Worm (Caenorhabditis elegans) whole organism, late embryonic: ENCODE data around the gene ugt-42.

Experiments
- C08G9.2 ChIP-seq: sonication (generic microtip); optimal IDR thresholded peaks from 2 replicates; lab custom pipeline; 2016; ENCODE audit warnings: mild to moderate bottlenecking, missing genetic modification characterization, moderate library complexity, missing compliant biosample characterization
- T23F11.4 ChIP-seq: fragments of 200-800 bp; sonication (Bioruptor generic); optimal IDR thresholded peaks from 2 replicates; lab custom pipeline; 2018; ENCODE audit warnings: mild to moderate bottlenecking, missing genetic modification characterization, missing compliant biosample characterization
- Y22D7AL.16 ChIP-seq: sonication (generic microtip); optimal IDR thresholded peaks from 2 replicates; lab custom pipeline; 2016; ENCODE audit warnings: missing genetic modification characterization, missing compliant biosample characterization
- ama-1 ChIP-seq: fragments of 150-350 bp; optimal IDR thresholded peaks from 2 replicates; lab custom pipeline; 2014
- ceh-2 ChIP-seq: sonication (generic microtip); optimal IDR thresholded peaks from 2 replicates; lab custom pipeline; 2016; ENCODE audit warnings: missing genotype, missing genetic modification characterization, missing compliant biosample characterization
- ceh-22 ChIP-seq: sonication (generic microtip); optimal IDR thresholded peaks from 2 replicates; lab custom pipeline; 2017; ENCODE audit warnings: missing biosample characterization, missing genetic modification characterization
- ceh-31 ChIP-seq: sonication (generic microtip); optimal IDR thresholded peaks from 2 replicates; lab custom pipeline; 2016; ENCODE audit warnings: missing genetic modification characterization, missing compliant biosample characterization
- ceh-45 ChIP-seq: fragments of 200-800 bp; sonication (Bioruptor generic); IDR thresholded peaks from 2 replicates; pipeline ENCODE4 v1.3.6; 2022; ENCODE audit warnings: missing genetic modification reagents, missing genetic modification characterization, missing compliant biosample characterization
- dmd-4 ChIP-seq: sonication (generic microtip); optimal IDR thresholded peaks from 2 replicates; lab custom pipeline; 2016; ENCODE audit warnings: borderline replicate concordance, missing genetic modification characterization, missing compliant biosample characterization
- elt-2 ChIP-seq: sonication (generic microtip); optimal IDR thresholded peaks from 2 replicates; lab custom pipeline; 2016; ENCODE audit warnings: missing genetic modification reagents, missing genetic modification characterization, missing compliant biosample characterization
- elt-4 ChIP-seq: sonication (generic microtip); optimal IDR thresholded peaks from 2 replicates; lab custom pipeline; 2016; ENCODE audit warnings: missing genetic modification characterization, missing compliant biosample characterization
- ets-4 ChIP-seq: sonication (generic microtip); optimal IDR thresholded peaks from 2 replicates; lab custom pipeline; 2016; ENCODE audit warnings: missing genetic modification characterization, missing compliant biosample characterization
- fkh-6 ChIP-seq: sonication (generic microtip); optimal IDR thresholded peaks from 2 replicates; lab custom pipeline; 2016; ENCODE audit warnings: missing genetic modification characterization, missing compliant biosample characterization
- gmeb-2 ChIP-seq: sonication (generic microtip); optimal IDR thresholded peaks from 2 replicates; lab custom pipeline; 2016; ENCODE audit warnings: missing genetic modification characterization, inconsistent platforms, missing compliant biosample characterization
- hlh-13 ChIP-seq: fragments of 200-800 bp; sonication (Bioruptor generic); optimal IDR thresholded peaks from 2 replicates; lab custom pipeline; 2018; ENCODE audit warnings: mild to moderate bottlenecking, missing genetic modification characterization, missing compliant biosample characterization
- hlh-30 ChIP-seq: sonication (generic microtip); optimal IDR thresholded peaks from 2 replicates; lab custom pipeline; 2017; ENCODE audit warnings: antibody characterized with exemption, missing genetic modification characterization, missing compliant biosample characterization; ENCODE audit not compliant: insufficient read depth
- hlh-6 ChIP-seq: sonication (generic microtip); optimal IDR thresholded peaks from 2 replicates; lab custom pipeline; 2016; ENCODE audit warnings: missing genotype, missing genetic modification characterization, missing compliant biosample characterization
- hlh-8 ChIP-seq: sonication (generic microtip); optimal IDR thresholded peaks from 2 replicates; lab custom pipeline; 2016; ENCODE audit warnings: missing genotype, missing genetic modification characterization, missing compliant biosample characterization
- lim-6 ChIP-seq: sonication (generic microtip); optimal IDR thresholded peaks from 2 replicates; lab custom pipeline; 2016; ENCODE audit warnings: missing genetic modification characterization, missing compliant biosample characterization
- lin-11 ChIP-seq: fragments of 200-800 bp; sonication (Bioruptor generic); optimal IDR thresholded peaks from 2 replicates; lab custom pipeline; 2018; ENCODE audit warnings: mild to moderate bottlenecking, missing genetic modification characterization, missing compliant biosample characterization
- mec-3 ChIP-seq: sonication (generic microtip); optimal IDR thresholded peaks from 2 replicates; lab custom pipeline; 2016; ENCODE audit warnings: borderline replicate concordance, missing genetic modification characterization, missing compliant biosample characterization
- nfya-1 ChIP-seq: sonication (generic microtip); optimal IDR thresholded peaks from 2 replicates; lab custom pipeline; 2017; ENCODE audit warnings: missing genetic modification characterization, mild to moderate bottlenecking, missing compliant biosample characterization, antibody characterized with exemption, moderate library complexity
- nhr-232 ChIP-seq: sonication (generic microtip); optimal IDR thresholded peaks from 2 replicates; lab custom pipeline; 2016; ENCODE audit warnings: missing genetic modification characterization, missing compliant biosample characterization
- pax-1 ChIP-seq: fragments of 150-350 bp; optimal IDR thresholded peaks from 2 replicates; lab custom pipeline; 2014; ENCODE audit warnings: missing biosample characterization, missing genetic modification characterization
- pqm-1 ChIP-seq: sonication (generic microtip); optimal IDR thresholded peaks from 2 replicates; lab custom pipeline; 2016; ENCODE audit warnings: missing genetic modification characterization, missing compliant biosample characterization
- pros-1 ChIP-seq: fragments of 150-350 bp; optimal IDR thresholded peaks from 2 replicates; lab custom pipeline; 2014; ENCODE audit warnings: missing biosample characterization, missing genetic modification reagents, missing genetic modification characterization
- ref-2 ChIP-seq: sonication (generic microtip); optimal IDR thresholded peaks from 2 replicates; lab custom pipeline; 2016; ENCODE audit warnings: missing genetic modification characterization, missing compliant biosample characterization
- rnt-1 ChIP-seq: sonication (generic microtip); optimal IDR thresholded peaks from 2 replicates; lab custom pipeline; 2016; ENCODE audit warnings: missing genetic modification characterization, missing compliant biosample characterization
- sdc-2 ChIP-seq: sonication (generic microtip); optimal IDR thresholded peaks from 2 replicates; lab custom pipeline; 2016; ENCODE audit warnings: missing genotype, missing genetic modification characterization, missing compliant biosample characterization
- tbx-2 ChIP-seq: sonication (generic microtip); optimal IDR thresholded peaks from 2 replicates; lab custom pipeline; 2016; ENCODE audit warnings: missing genetic modification characterization, missing compliant biosample characterization
- unc-3 ChIP-seq, 2 experiments: fragments of 200-800 bp in 1 of 2; sonication (Bioruptor generic) in 1 of 2; sonication (generic microtip) in 1 of 2; conservative IDR thresholded peaks in 1 of 2; optimal IDR thresholded peaks in 1 of 2; 2 replicates each; pipeline versions ENCODE4 v1.3.6 to Lab custom; 2016 to 2022; ENCODE audit warnings: missing compliant biosample characterization in 2 of 2, missing genetic modification characterization in 2 of 2, missing genetic modification reagents in 1 of 2
- unc-42 ChIP-seq: sonication (generic microtip); optimal IDR thresholded peaks from 2 replicates; lab custom pipeline; 2016; ENCODE audit warnings: missing genotype, missing genetic modification characterization, missing compliant biosample characterization
- unc-86 ChIP-seq: sonication (generic microtip); optimal IDR thresholded peaks from 2 replicates; lab custom pipeline; 2016; ENCODE audit warnings: missing genetic modification characterization, missing compliant biosample characterization

ugt-42 gene

ce11 chrV:692720-693422, 45.9 kb downstream of the ugt-42 start, which contains the start of gene srx-4:
TSS of gene srx-4 (minus strand) at chrV:692770.
- TF ChIP-seq fkh-6 (tag; lab: Kevin White, UChicago) (no peak), ceh-22 (no peak), unc-42 (no peak), elt-2 (tag; lab: Kevin White, UChicago) (no peak), tbx-2 (tag; lab: Kevin White, UChicago) (no peak)

ce11 chrV:694625-695024, 47.6 kb downstream of the ugt-42 start, which contains the start of gene srj-53:
TSS of gene srj-53 (minus strand) at chrV:694725.
- TF ChIP-seq pros-1 (tag; lab: Kevin White, UChicago), result no peak
- no peak for TF ChIP-seq rnt-1 (tag; lab: Kevin White, UChicago)
- TF ChIP-seq lin-11, result no peak
- no peak for TF ChIP-seq T23F11.4 (GFP tag; lab: Kevin White, UChicago)
- no peak for TF ChIP-seq hlh-30 (tag; lab: Kevin White, UChicago)
- no peak for TF ChIP-seq ets-4 (tag; lab: Kevin White, UChicago)
- TF ChIP-seq sdc-2 (tag; lab: Kevin White, UChicago), result no peak
- no peak for TF ChIP-seq hlh-13 (GFP tag; lab: Kevin White, UChicago)
- TF ChIP-seq gmeb-2 (tag; lab: Kevin White, UChicago), result no peak
- TF ChIP-seq dmd-4 (tag; lab: Kevin White, UChicago), result no peak
- TF ChIP-seq tbx-2 (tag; lab: Kevin White, UChicago), result no peak
- no peak for TF ChIP-seq unc-3 (GFP tag; conservative IDR thresholded peaks at IDR 0.05; lab: Robert Waterston, UW)
- TF ChIP-seq unc-3 (tag; optimal IDR thresholded peaks at IDR 0.05; lab: Kevin White, UChicago), result no peak
- no peak for TF ChIP-seq ceh-31 (tag; lab: Kevin White, UChicago)

ce11 chrV:695914-696313, 48.9 kb downstream of the ugt-42 start, which contains the start of gene srj-52:
TSS of gene srj-52 (minus strand) at chrV:696014.
- TF ChIP-seq ceh-31 (tag; lab: Kevin White, UChicago), result no peak
- TF ChIP-seq fkh-6 (tag; lab: Kevin White, UChicago), result no peak
- no peak for TF ChIP-seq T23F11.4 (GFP tag; lab: Kevin White, UChicago)
- TF ChIP-seq pqm-1 (tag; lab: Kevin White, UChicago), result no peak
- TF ChIP-seq mec-3, result no peak
- no peak for TF ChIP-seq pax-1 (tag; lab: Kevin White, UChicago)
- TF ChIP-seq C08G9.2 (tag; lab: Kevin White, UChicago), result no peak
- TF ChIP-seq unc-86 (tag; lab: Kevin White, UChicago), result no peak
- TF ChIP-seq hlh-8 (tag; lab: Kevin White, UChicago), result no peak
- TF ChIP-seq elt-2 (tag; lab: Kevin White, UChicago), result no peak
- TF ChIP-seq Y22D7AL.16 (tag; lab: Kevin White, UChicago), result no peak
- no peak for TF ChIP-seq ref-2 (tag; lab: Kevin White, UChicago)
- TF ChIP-seq elt-4 (tag; lab: Kevin White, UChicago), result no peak
- no peak for TF ChIP-seq unc-42
- no peak for TF ChIP-seq ama-1
- no peak for TF ChIP-seq nfya-1 (tag; lab: Kevin White, UChicago)
- no peak for TF ChIP-seq pros-1 (tag; lab: Kevin White, UChicago)
- TF ChIP-seq ceh-45 (GFP tag; lab: Robert Waterston, UW), result no peak
- TF ChIP-seq nhr-232, result no peak
- TF ChIP-seq hlh-13 (GFP tag; lab: Kevin White, UChicago), result no peak

- no peak for TF ChIP-seq unc-86 (tag; lab: Kevin White, UChicago)
- TF ChIP-seq nfya-1 (tag; lab: Kevin White, UChicago), result no peak
- no peak for TF ChIP-seq sdc-2 (tag; lab: Kevin White, UChicago)
- TF ChIP-seq ceh-2 (tag; lab: Kevin White, UChicago), result no peak
- no peak for TF ChIP-seq hlh-6 (tag; lab: Kevin White, UChicago)
- TF ChIP-seq C08G9.2 (tag; lab: Kevin White, UChicago), result no peak
- no peak for TF ChIP-seq pax-1 (tag; lab: Kevin White, UChicago)
- TF ChIP-seq mec-3, result no peak
- TF ChIP-seq unc-42, result no peak
- no peak for TF ChIP-seq lim-6 (tag; lab: Kevin White, UChicago)
Observed at ce11 chrV:699051-699450, 52.1 kb downstream of the ugt-42 start.
